Comparison of ENCODE assay signal across 3 worm cellular contexts in genomic region chrII:2752536-2752935, ce11.
TF ChIP-seq lines count a peak whose summit lies in the region.

F29A7.6 (minus strand) TSS chrII:2752611.

TF ChIP-seq in whole organism, L1 larva, 84 proteins besides CTCF, POLR2A, EP300 and RAD21 (continued from another document and continues in another):
- TF ChIP-seq mab-9 (GFP tag; IDR thresholded peaks at IDR 0.05; lab: Robert Waterston, UW): 0 out of 2 replicates have a peak, but pooled peaks have one; percentile 36
- peak; percentile 53 for TF ChIP-seq elt-2 (tag; optimal IDR thresholded peaks at IDR 0.05; lab: Kevin White, UChicago)
- TF ChIP-seq fkh-8 (tag; optimal IDR thresholded peaks at IDR 0.05; lab: Kevin White, UChicago): peak; percentile 76
- TF ChIP-seq nhr-237 (tag; optimal IDR thresholded peaks at IDR 0.05; lab: Kevin White, UChicago): no peak
- no peak for TF ChIP-seq vab-15 (tag; optimal IDR thresholded peaks at IDR 0.05; lab: Kevin White, UChicago)
- TF ChIP-seq efl-3 (GFP tag; optimal IDR thresholded peaks at IDR 0.05; lab: Kevin White, UChicago): no peak
- TF ChIP-seq pax-3 (tag; optimal IDR thresholded peaks at IDR 0.05; lab: Kevin White, UChicago): peak; percentile 69
- TF ChIP-seq sup-37 (GFP tag; optimal IDR thresholded peaks at IDR 0.05; lab: Kevin White, UChicago): no peak
- TF ChIP-seq unc-130 (tag; optimal IDR thresholded peaks at IDR 0.05; lab: Kevin White, UChicago): peak; percentile 43
- TF ChIP-seq lin-15B (tag; optimal IDR thresholded peaks at IDR 0.05; lab: Kevin White, UChicago): peak; percentile 60
- TF ChIP-seq xbp-1 (tag; optimal IDR thresholded peaks at IDR 0.05; lab: Kevin White, UChicago): peak; percentile 67
- TF ChIP-seq zip-4 (GFP tag; optimal IDR thresholded peaks at IDR 0.05; lab: Kevin White, UChicago): no peak
- TF ChIP-seq pag-3 (tag; optimal IDR thresholded peaks at IDR 0.05; lab: Kevin White, UChicago; ENCODE audit: borderline replicate concordance, insufficient read depth): no peak
- no peak for TF ChIP-seq mef-2 (tag; optimal IDR thresholded peaks at IDR 0.05; lab: Kevin White, UChicago)
- TF ChIP-seq nhr-20 (tag; optimal IDR thresholded peaks at IDR 0.05; lab: Kevin White, UChicago): peak; percentile 66
- TF ChIP-seq C04F5.9 (tag; optimal IDR thresholded peaks at IDR 0.05; lab: Kevin White, UChicago): peak; percentile 20
- no peak for TF ChIP-seq aly-2 (tag; optimal IDR thresholded peaks at IDR 0.05; lab: Kevin White, UChicago)
- TF ChIP-seq lin-13 (GFP tag; optimal IDR thresholded peaks at IDR 0.05; lab: Kevin White, UChicago): peak; percentile 57
- no peak for TF ChIP-seq C34B4.2 (tag; optimal IDR thresholded peaks at IDR 0.05; lab: Kevin White, UChicago)
- TF ChIP-seq F16B12.6 (tag; optimal IDR thresholded peaks at IDR 0.05; lab: Kevin White, UChicago): peak; percentile 25
- TF ChIP-seq irx-1 (tag; optimal IDR thresholded peaks at IDR 0.05; lab: Kevin White, UChicago): peak; percentile 78
- no peak for TF ChIP-seq lir-3 (tag; optimal IDR thresholded peaks at IDR 0.05; lab: Kevin White, UChicago; ENCODE audit: poor library complexity)
- peak; percentile 95 for TF ChIP-seq rnt-1 (tag; optimal IDR thresholded peaks at IDR 0.05; lab: Kevin White, UChicago)
- no peak for TF ChIP-seq pqm-1 (tag; optimal IDR thresholded peaks at IDR 0.05; lab: Kevin White, UChicago)
- TF ChIP-seq zag-1 (tag; optimal IDR thresholded peaks at IDR 0.05; lab: Kevin White, UChicago): no peak
- no peak for TF ChIP-seq hlh-4 (tag; optimal IDR thresholded peaks at IDR 0.05; lab: Kevin White, UChicago)
- no peak for TF ChIP-seq sptf-1 (tag; optimal IDR thresholded peaks at IDR 0.05; lab: Kevin White, UChicago)
- peak in 1 of 6 experiments; percentile 17 for TF ChIP-seq elt-3 (tag; optimal IDR thresholded peaks at IDR 0.05; lab: Kevin White, UChicago)
- TF ChIP-seq nhr-11 (tag; optimal IDR thresholded peaks at IDR 0.05; lab: Kevin White, UChicago): no peak
- TF ChIP-seq nhr-12 (tag; optimal IDR thresholded peaks at IDR 0.05; lab: Kevin White, UChicago): no peak
- TF ChIP-seq nhr-19 (GFP tag; conservative IDR thresholded peaks at IDR 0.05; lab: Robert Waterston, UW): peak; percentile 65
- no peak for TF ChIP-seq ceh-88 (GFP tag; IDR thresholded peaks at IDR 0.05; lab: Robert Waterston, UW)
- TF ChIP-seq mep-1 (tag; optimal IDR thresholded peaks at IDR 0.05; lab: Kevin White, UChicago): no peak
- peak; percentile 67 for TF ChIP-seq nhr-85 (tag; lab: Kevin White, UChicago)
- TF ChIP-seq ama-1 (optimal IDR thresholded peaks at IDR 0.05; lab: Kevin White, UChicago): no peak
- TF ChIP-seq fkh-4 (tag; optimal IDR thresholded peaks at IDR 0.05; lab: Kevin White, UChicago; ENCODE audit: borderline replicate concordance): peak; percentile 81
- peak; percentile 67 to 69 for TF ChIP-seq efl-1 (optimal IDR thresholded peaks at IDR 0.05; lab: Kevin White, UChicago)
- TF ChIP-seq efl-1 (GFP tag; optimal IDR thresholded peaks at IDR 0.05 in 1 of 2; lab: Kevin White, UChicago): peak; percentile 69 to 92
- TF ChIP-seq snpc-4 (tag; optimal IDR thresholded peaks at IDR 0.05; lab: Kevin White, UChicago): peak; percentile 64
- TF ChIP-seq ceh-8 (GFP tag; optimal IDR thresholded peaks at IDR 0.05; lab: Kevin White, UChicago): no peak
- TF ChIP-seq sox-4 (tag; optimal IDR thresholded peaks at IDR 0.05; lab: Kevin White, UChicago): peak; percentile 65
- no peak for TF ChIP-seq alr-1 (tag; optimal IDR thresholded peaks at IDR 0.05; lab: Kevin White, UChicago; ENCODE audit: borderline replicate concordance)
- no peak for TF ChIP-seq unc-62 (GFP tag; optimal IDR thresholded peaks at IDR 0.05; lab: Kevin White, UChicago)
- peak; percentile 67 for TF ChIP-seq swsn-7 (tag; optimal IDR thresholded peaks at IDR 0.05; lab: Kevin White, UChicago)

TF ChIP-seq in whole organism, L3 larva, 47 proteins besides CTCF, POLR2A, EP300 and RAD21 (continued from another document):
- no peak for TF ChIP-seq fkh-2 (tag; optimal IDR thresholded peaks at IDR 0.05; lab: Kevin White, UChicago)
- TF ChIP-seq hmg-11 (tag; optimal IDR thresholded peaks at IDR 0.05; lab: Kevin White, UChicago): no peak
- TF ChIP-seq egl-5 (tag; optimal IDR thresholded peaks at IDR 0.05; lab: Kevin White, UChicago): no peak
- no peak for TF ChIP-seq nfya-1 (tag; optimal IDR thresholded peaks at IDR 0.05; lab: Kevin White, UChicago; ENCODE audit: insufficient read depth)
- no peak for TF ChIP-seq unc-39 (tag; optimal IDR thresholded peaks at IDR 0.05; lab: Kevin White, UChicago)
- TF ChIP-seq aly-2 (tag; optimal IDR thresholded peaks at IDR 0.05; lab: Kevin White, UChicago): no peak
- TF ChIP-seq R02D3.7 (tag; optimal IDR thresholded peaks at IDR 0.05; lab: Kevin White, UChicago): peak; percentile 12
- peak; percentile 12 for TF ChIP-seq pqm-1 (tag; optimal IDR thresholded peaks at IDR 0.05; lab: Kevin White, UChicago)
- TF ChIP-seq ztf-4 (tag; optimal IDR thresholded peaks at IDR 0.05; lab: Kevin White, UChicago): no peak
- no peak for TF ChIP-seq zag-1 (tag; optimal IDR thresholded peaks at IDR 0.05; lab: Kevin White, UChicago)
- no peak for TF ChIP-seq ama-1 (optimal IDR thresholded peaks at IDR 0.05; lab: Kevin White, UChicago)
- no peak for TF ChIP-seq tbx-2 (tag; optimal IDR thresholded peaks at IDR 0.05; lab: Kevin White, UChicago)
- TF ChIP-seq lsy-12 (tag; optimal IDR thresholded peaks at IDR 0.05; lab: Kevin White, UChicago): no peak
- TF ChIP-seq nhr-237 (tag; optimal IDR thresholded peaks at IDR 0.05; lab: Kevin White, UChicago): no peak
- peak; percentile 25 for TF ChIP-seq elt-2 (tag; optimal IDR thresholded peaks at IDR 0.05; lab: Kevin White, UChicago)
- TF ChIP-seq nhr-76 (tag; optimal IDR thresholded peaks at IDR 0.05; lab: Kevin White, UChicago): no peak
- TF ChIP-seq egl-27 (tag; optimal IDR thresholded peaks at IDR 0.05; lab: Kevin White, UChicago): no peak
- TF ChIP-seq snpc-4 (tag; optimal IDR thresholded peaks at IDR 0.05; lab: Kevin White, UChicago): peak; percentile 71
- TF ChIP-seq ceh-28 (tag; optimal IDR thresholded peaks at IDR 0.05; lab: Kevin White, UChicago): no peak
- TF ChIP-seq nhr-28 (tag; optimal IDR thresholded peaks at IDR 0.05; lab: Kevin White, UChicago): no peak
- no peak for TF ChIP-seq ZK546.5 (tag; optimal IDR thresholded peaks at IDR 0.05; lab: Kevin White, UChicago)
- no peak for TF ChIP-seq pha-4 (tag; optimal IDR thresholded peaks at IDR 0.05; lab: Kevin White, UChicago)
- TF ChIP-seq nhr-23 (tag; optimal IDR thresholded peaks at IDR 0.05; lab: Kevin White, UChicago): peak; percentile 30
- TF ChIP-seq jun-1 (tag; optimal IDR thresholded peaks at IDR 0.05; lab: Kevin White, UChicago): no peak
- peak; percentile 38 for TF ChIP-seq lin-39 (tag; optimal IDR thresholded peaks at IDR 0.05; lab: Kevin White, UChicago)
TF ChIP-seq in whole organism, L3 larva: peak in this region for 8.

TF ChIP-seq in whole organism, young adult, 124 proteins besides CTCF, POLR2A, EP300 and RAD21 (continued from another document):
- TF ChIP-seq repo-1 (tag; optimal IDR thresholded peaks at IDR 0.05; lab: Kevin White, UChicago): no peak
- no peak for TF ChIP-seq him-1 (tag; optimal IDR thresholded peaks at IDR 0.05; lab: Kevin White, UChicago)
- TF ChIP-seq snpc-3.4 (tag; optimal IDR thresholded peaks at IDR 0.05; lab: Kevin White, UChicago): no peak
- TF ChIP-seq somi-1 (GFP tag; optimal IDR thresholded peaks at IDR 0.05; lab: Kevin White, UChicago): no peak
- peak; percentile 54; the same call in 1 of the 2 replicates for TF ChIP-seq aptf-2 (GFP tag; conservative IDR thresholded peaks at IDR 0.05; lab: Robert Waterston, UW)
- no peak for TF ChIP-seq tbx-9 (tag; optimal IDR thresholded peaks at IDR 0.05; lab: Kevin White, UChicago; ENCODE audit: borderline replicate concordance)
- TF ChIP-seq Y56A3A.18 (GFP tag; IDR thresholded peaks at IDR 0.05; lab: Robert Waterston, UW): no peak
- TF ChIP-seq ceh-100 (GFP tag; IDR thresholded peaks at IDR 0.05; lab: Robert Waterston, UW): peak; percentile 38
- TF ChIP-seq tbp1 (GFP tag; optimal IDR thresholded peaks at IDR 0.05; lab: Kevin White, UChicago): peak; percentile 21
- no peak for TF ChIP-seq F37B4.10 (GFP tag; IDR thresholded peaks at IDR 0.05; lab: Robert Waterston, UW)
- peak; percentile 35 for TF ChIP-seq unc-130 (GFP tag; optimal IDR thresholded peaks at IDR 0.05; lab: Kevin White, UChicago)
- TF ChIP-seq hmg-20 (GFP tag; IDR thresholded peaks at IDR 0.05; lab: Robert Waterston, UW): no peak
- TF ChIP-seq mcd-1 (GFP tag; IDR thresholded peaks at IDR 0.05; lab: Robert Waterston, UW): peak; percentile 96
- TF ChIP-seq lin-54 (GFP tag; optimal IDR thresholded peaks at IDR 0.05; lab: Kevin White, UChicago): peak; percentile 55
- no peak for TF ChIP-seq snpc-1.3 (tag; optimal IDR thresholded peaks at IDR 0.05; lab: Kevin White, UChicago; ENCODE audit: insufficient read depth)
- TF ChIP-seq efl-1 (GFP tag; optimal IDR thresholded peaks at IDR 0.05; lab: Kevin White, UChicago): no peak
- no peak for TF ChIP-seq lir-1 (GFP tag; conservative IDR thresholded peaks at IDR 0.05; lab: Robert Waterston, UW)
- TF ChIP-seq athp-1 (tag; optimal IDR thresholded peaks at IDR 0.05; lab: Kevin White, UChicago): no peak
- no peak for TF ChIP-seq snpc-4 (GFP tag; optimal IDR thresholded peaks at IDR 0.05; lab: Kevin White, UChicago)
- no peak for TF ChIP-seq snpc-4 (tag; optimal IDR thresholded peaks at IDR 0.05; lab: Kevin White, UChicago)
- TF ChIP-seq ztf-18 (tag; optimal IDR thresholded peaks at IDR 0.05; lab: Kevin White, UChicago): no peak
- no peak for TF ChIP-seq T26A5.8 (tag; optimal IDR thresholded peaks at IDR 0.05; lab: Kevin White, UChicago)
- TF ChIP-seq let-526 (GFP tag; IDR thresholded peaks at IDR 0.05; lab: Robert Waterston, UW): no peak
- TF ChIP-seq rcor-1 (GFP tag; IDR thresholded peaks at IDR 0.05; lab: Robert Waterston, UW): peak; percentile 35; the same call in 1 of the 2 replicates
- TF ChIP-seq zfh-2 (GFP tag; conservative IDR thresholded peaks at IDR 0.05; lab: Robert Waterston, UW): no peak
- TF ChIP-seq snpc-1.1 (tag; optimal IDR thresholded peaks at IDR 0.05; lab: Kevin White, UChicago; ENCODE audit: insufficient read depth): peak; percentile 5
- TF ChIP-seq nfyb-1 (GFP tag; IDR thresholded peaks at IDR 0.05; lab: Robert Waterston, UW): no peak
- TF ChIP-seq madf-6 (GFP tag; IDR thresholded peaks at IDR 0.05; lab: Robert Waterston, UW): peak; percentile 62
- peak; percentile 66 for TF ChIP-seq attf-5 (GFP tag; optimal IDR thresholded peaks at IDR 0.05; lab: Kevin White, UChicago)
- TF ChIP-seq pha-4 (tag; optimal IDR thresholded peaks at IDR 0.05; lab: Kevin White, UChicago): no peak
- no peak for TF ChIP-seq akir-1 (GFP tag; optimal IDR thresholded peaks at IDR 0.05; lab: Kevin White, UChicago)
- TF ChIP-seq Y67H2A.10 (GFP tag; conservative IDR thresholded peaks at IDR 0.05; lab: Robert Waterston, UW): no peak
- no peak for TF ChIP-seq gei-17 (GFP tag; optimal IDR thresholded peaks at IDR 0.05; lab: Kevin White, UChicago)
- no peak for TF ChIP-seq egl-44 (GFP tag; IDR thresholded peaks at IDR 0.05; lab: Robert Waterston, UW)
- no peak for TF ChIP-seq chd-7 (tag; optimal IDR thresholded peaks at IDR 0.05; lab: Kevin White, UChicago)
